Worm (Caenorhabditis elegans): ENCODE measurements around the gene phat-5.

DNA sequence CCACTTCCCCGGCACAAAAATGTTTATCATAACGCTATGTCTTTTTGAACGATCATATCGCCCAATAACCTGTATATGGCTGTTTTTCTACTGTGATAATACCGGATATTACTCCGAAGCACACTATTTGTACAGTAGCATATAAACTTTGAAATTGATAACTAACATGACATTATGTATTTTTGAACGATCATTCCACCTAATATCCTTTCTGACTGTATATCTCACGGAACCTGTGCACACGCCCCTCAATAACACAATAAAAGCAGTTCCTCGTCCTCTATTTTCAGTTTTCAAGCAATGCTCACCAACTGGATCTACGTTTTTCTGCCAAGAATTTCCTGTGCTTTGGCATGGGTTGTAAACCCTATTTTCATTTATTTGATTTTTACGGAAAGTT, 20.7 kb downstream of the phat-5 start, which contains the start of gene srj-40:
- no peak for TF ChIP-seq ama-1 (optimal IDR thresholded peaks at IDR 0.05)
- TF ChIP-seq flt-1 (GFP tag; IDR thresholded peaks at IDR 0.05), result no peak
- TF ChIP-seq hnd-1 (tag; optimal IDR thresholded peaks at IDR 0.05), result no peak
- no peak for TF ChIP-seq hmg-4 (GFP tag; optimal IDR thresholded peaks at IDR 0.05)
- no peak for TF ChIP-seq tbx-37 (GFP tag; conservative IDR thresholded peaks at IDR 0.05)
- no peak for TF ChIP-seq sea-1 (GFP tag; conservative IDR thresholded peaks at IDR 0.05)
- TF ChIP-seq scrt-1 (GFP tag; IDR thresholded peaks at IDR 0.05), result no peak
